Fruit fly (Drosophila melanogaster) whole organism, embryonic: ENCODE results near the gene Ugt37A2.

ENCODE experiments used
- Antp ChIP-seq: fragments of 200-800 bp; sonication (Bioruptor generic); optimal IDR thresholded peaks from 3 replicates; lab custom pipeline; 2016; ENCODE audit warnings: missing biosample characterization, missing genetic modification characterization
- CG10959 ChIP-seq: fragments of 200-800 bp; sonication (Bioruptor generic); IDR thresholded peaks from 2 replicates; pipeline ENCODE4 v1.3.6; 2022; ENCODE audit warnings: missing biosample characterization, missing genetic modification characterization
- CG12071 ChIP-seq: fragments of 200-800 bp; sonication (Bioruptor generic); optimal IDR thresholded peaks from 3 replicates; lab custom pipeline; 2018; ENCODE audit warnings: missing biosample characterization, mild to moderate bottlenecking, missing genetic modification characterization
- CG1233 ChIP-seq: fragments of 200-800 bp; sonication (Bioruptor generic); optimal IDR thresholded peaks from 4 replicates; lab custom pipeline; 2018; ENCODE audit warnings: missing biosample characterization, mild to moderate bottlenecking, missing genetic modification characterization
- CG13123 ChIP-seq: fragments of 200-800 bp; sonication (Bioruptor generic); optimal IDR thresholded peaks from 2 replicates; lab custom pipeline; 2016; ENCODE audit warnings: missing biosample characterization, missing genetic modification characterization
- CG18262 ChIP-seq: fragments of 200-800 bp; optimal IDR thresholded peaks from 3 replicates; lab custom pipeline; 2019; ENCODE audit warnings: missing biosample characterization, mild to moderate bottlenecking, missing genetic modification characterization, moderate library complexity
- CG2199 ChIP-seq: fragments of 200-800 bp; sonication (Bioruptor generic); IDR thresholded peaks from 3 replicates; pipeline ENCODE4 v1.3.6; 2022; ENCODE audit warnings: missing biosample characterization, missing genetic modification characterization
- CG2202 ChIP-seq: fragments of 200-800 bp; sonication (Bioruptor generic); optimal IDR thresholded peaks from 2 replicates; lab custom pipeline; 2018; ENCODE audit warnings: missing biosample characterization, mild to moderate bottlenecking, missing genetic modification characterization
- CG32767 ChIP-seq: fragments of 200-800 bp; sonication (Bioruptor generic); IDR thresholded peaks from 2 replicates; pipeline ENCODE4 v1.3.6; 2022; ENCODE audit warnings: missing biosample characterization, missing genetic modification characterization
- CG3995 ChIP-seq: fragments of 200-800 bp; sonication (Bioruptor generic); optimal IDR thresholded peaks from 3 replicates; lab custom pipeline; 2016; ENCODE audit warnings: missing biosample characterization, missing genetic modification characterization
- CG8281 ChIP-seq: fragments of 200-800 bp; sonication (Bioruptor generic); optimal IDR thresholded peaks from 2 replicates; lab custom pipeline; 2018; ENCODE audit warnings: missing biosample characterization, mild to moderate bottlenecking, missing genetic modification characterization, moderate library complexity
- CG9797 ChIP-seq: fragments of 200-800 bp; sonication (Bioruptor generic); optimal IDR thresholded peaks from 3 replicates; lab custom pipeline; 2018; ENCODE audit warnings: missing biosample characterization, mild to moderate bottlenecking, missing genetic modification characterization
- Dip3 ChIP-seq: fragments of 200-800 bp; sonication (Bioruptor generic); optimal IDR thresholded peaks from 3 replicates; lab custom pipeline; 2016; ENCODE audit warnings: missing biosample characterization, missing genetic modification characterization
- Dp ChIP-seq: fragments of 200-800 bp; sonication (Bioruptor generic); optimal IDR thresholded peaks from 2 replicates; lab custom pipeline; 2018; ENCODE audit warnings: missing biosample characterization, mild to moderate bottlenecking, missing genetic modification characterization, moderate library complexity
- E2f2 ChIP-seq: fragments of 200-800 bp; sonication (Bioruptor generic); IDR thresholded peaks from 2 replicates; pipeline ENCODE4 v1.3.6; 2022; ENCODE audit warnings: missing biosample characterization, missing genetic modification characterization
- Gsc ChIP-seq: fragments of 200-800 bp; sonication (Bioruptor generic); IDR thresholded peaks from 2 replicates; pipeline ENCODE4 v1.3.6; 2022; ENCODE audit warnings: missing biosample characterization, missing genetic modification characterization
- Hr78 ChIP-seq, 2 experiments: fragments of 200-800 bp in 1 of 2; fragments of >200 bp in 1 of 2; sonication (Bioruptor generic) in 1 of 2; optimal IDR thresholded peaks; 2 replicates each; lab custom pipeline; 2017 to 2019; ENCODE audit warnings: missing biosample characterization in 2 of 2, missing genetic modification characterization in 2 of 2, mild to moderate bottlenecking in 1 of 2, moderate library complexity in 1 of 2
- Hsf ChIP-seq: fragments of 200-800 bp; sonication (Bioruptor generic); optimal IDR thresholded peaks from 3 replicates; lab custom pipeline; 2016; ENCODE audit warnings: missing biosample characterization, missing genetic modification characterization
- MBD-R2 ChIP-seq: fragments of 200-800 bp; sonication (Bioruptor generic); IDR thresholded peaks from 2 replicates; pipeline ENCODE4 v1.3.6; 2022; ENCODE audit warnings: missing biosample characterization, missing genetic modification characterization
- Myb ChIP-seq: fragments of 200-800 bp; sonication (Bioruptor generic); optimal IDR thresholded peaks from 2 replicates; lab custom pipeline; 2016; ENCODE audit warnings: missing biosample characterization, missing genetic modification characterization
- Nf-YA ChIP-seq: fragments of 200-800 bp; sonication (Bioruptor generic); IDR thresholded peaks from 2 replicates; pipeline ENCODE4 v1.3.6; 2022; ENCODE audit warnings: missing biosample characterization, missing genetic modification characterization
- Nf-YB ChIP-seq: fragments of 200-800 bp; sonication (Bioruptor generic); optimal IDR thresholded peaks from 3 replicates; lab custom pipeline; 2019; ENCODE audit warnings: missing biosample characterization, mild to moderate bottlenecking, missing genetic modification characterization, moderate library complexity
- Scr ChIP-seq: fragments of 200-800 bp; sonication (Bioruptor generic); IDR thresholded peaks from 2 replicates; pipeline ENCODE4 v1.3.6; 2022; ENCODE audit warnings: missing biosample characterization, missing genetic modification characterization; ENCODE audit not compliant: partially characterized antibody
- Sin3A ChIP-seq: fragments of >200 bp; optimal IDR thresholded peaks from 2 replicates; lab custom pipeline; 2018
- Spps ChIP-seq: fragments of 200-800 bp; sonication (Bioruptor generic); optimal IDR thresholded peaks from 2 replicates; lab custom pipeline; 2018; ENCODE audit warnings: missing biosample characterization, mild to moderate bottlenecking, missing genetic modification characterization
- Xbp1 ChIP-seq: fragments of 200-800 bp; sonication (Bioruptor generic); optimal IDR thresholded peaks from 3 replicates; lab custom pipeline; 2016; ENCODE audit warnings: missing biosample characterization, mild to moderate bottlenecking, missing genetic modification characterization
- bbx ChIP-seq: fragments of 200-800 bp; sonication (Bioruptor generic); IDR thresholded peaks from 2 replicates; pipeline ENCODE4 v1.3.6; 2022; ENCODE audit warnings: missing biosample characterization, missing genetic modification characterization; ENCODE audit not compliant: partially characterized antibody
- cato ChIP-seq: fragments of 200-800 bp; sonication (Bioruptor generic); optimal IDR thresholded peaks from 2 replicates; lab custom pipeline; 2016; ENCODE audit warnings: missing biosample characterization, missing genetic modification characterization, borderline replicate concordance
- chinmo ChIP-seq: fragments of 200-800 bp; sonication (Bioruptor generic); IDR thresholded peaks from 4 replicates; pipeline ENCODE4 v1.3.6; 2022; ENCODE audit warnings: missing biosample characterization, missing genetic modification characterization; ENCODE audit not compliant: partially characterized antibody
- ci ChIP-seq: fragments of 200-800 bp; sonication (Bioruptor generic); IDR thresholded peaks from 3 replicates; pipeline ENCODE4 v1.3.6; 2022; ENCODE audit warnings: missing biosample characterization, missing genetic modification characterization
- danr ChIP-seq: fragments of 200-800 bp; sonication (Bioruptor generic); IDR thresholded peaks from 2 replicates; pipeline ENCODE4 v1.3.6; 2022; ENCODE audit warnings: missing biosample characterization, missing genetic modification characterization
- gfzf ChIP-seq: fragments of 200-800 bp; sonication (Bioruptor generic); optimal IDR thresholded peaks from 2 replicates; lab custom pipeline; 2016; ENCODE audit warnings: missing biosample characterization, mild to moderate bottlenecking, missing genetic modification characterization, moderate library complexity
- grn ChIP-seq: fragments of 200-800 bp; sonication (Bioruptor generic); optimal IDR thresholded peaks from 3 replicates; lab custom pipeline; 2017; ENCODE audit warnings: missing biosample characterization, missing genetic modification characterization
- kni ChIP-seq: fragments of 200-800 bp; sonication (Bioruptor generic); optimal IDR thresholded peaks from 3 replicates; lab custom pipeline; 2017; ENCODE audit warnings: mild to moderate bottlenecking, missing biosample characterization, missing genetic modification reagents, missing genetic modification characterization
- mirr ChIP-seq: fragments of 200-800 bp; sonication (Bioruptor generic); optimal IDR thresholded peaks from 3 replicates; lab custom pipeline; 2018; ENCODE audit warnings: missing biosample characterization, mild to moderate bottlenecking, missing genetic modification characterization
- nerfin-1 ChIP-seq: fragments of 200-800 bp; sonication (Bioruptor generic); optimal IDR thresholded peaks from 3 replicates; lab custom pipeline; 2019; ENCODE audit warnings: missing biosample characterization, mild to moderate bottlenecking, missing genetic modification characterization, moderate library complexity
- otp ChIP-seq: fragments of 200-800 bp; sonication (Bioruptor generic); IDR thresholded peaks from 3 replicates; pipeline ENCODE4, ENCODE4 v1.3.6; 2022; ENCODE audit warnings: missing biosample characterization, missing genetic modification characterization
- pho ChIP-seq: fragments of 200-800 bp; sonication (Bioruptor generic); optimal IDR thresholded peaks from 2 replicates; lab custom pipeline; 2016; ENCODE audit warnings: missing biosample characterization, missing genetic modification characterization
- psq ChIP-seq: fragments of 200-800 bp; sonication (Bioruptor generic); optimal IDR thresholded peaks from 2 replicates; lab custom pipeline; 2017; ENCODE audit warnings: missing biosample characterization, missing genetic modification characterization
- pzg ChIP-seq: fragments of 200-800 bp; sonication (Bioruptor generic); optimal IDR thresholded peaks from 3 replicates; lab custom pipeline; 2018; ENCODE audit warnings: missing biosample characterization, mild to moderate bottlenecking, missing genetic modification characterization, moderate library complexity
- salm ChIP-seq: fragments of 200-800 bp; sonication (Bioruptor generic); optimal IDR thresholded peaks from 2 replicates; lab custom pipeline; 2018; ENCODE audit warnings: missing biosample characterization, mild to moderate bottlenecking, missing genetic modification characterization
- sd ChIP-seq: fragments of 200-800 bp; sonication (Bioruptor generic); optimal IDR thresholded peaks from 3 replicates; lab custom pipeline; 2018; ENCODE audit warnings: missing biosample characterization, mild to moderate bottlenecking, missing genetic modification characterization, moderate library complexity
- sob ChIP-seq: fragments of 200-800 bp; sonication (Bioruptor generic); IDR thresholded peaks from 2 replicates; pipeline ENCODE4 v1.3.6; 2022; ENCODE audit warnings: missing biosample characterization, missing genetic modification characterization
- stwl ChIP-seq: fragments of 200-800 bp; sonication (Bioruptor generic); optimal IDR thresholded peaks from 3 replicates; lab custom pipeline; 2018; ENCODE audit warnings: missing biosample characterization, mild to moderate bottlenecking, missing genetic modification characterization, moderate library complexity
- usp ChIP-seq: fragments of >200 bp; optimal IDR thresholded peaks from 2 replicates; lab custom pipeline; 2017; ENCODE audit warnings: missing biosample characterization, missing genetic modification characterization

Ugt37A2 gene

DNA sequence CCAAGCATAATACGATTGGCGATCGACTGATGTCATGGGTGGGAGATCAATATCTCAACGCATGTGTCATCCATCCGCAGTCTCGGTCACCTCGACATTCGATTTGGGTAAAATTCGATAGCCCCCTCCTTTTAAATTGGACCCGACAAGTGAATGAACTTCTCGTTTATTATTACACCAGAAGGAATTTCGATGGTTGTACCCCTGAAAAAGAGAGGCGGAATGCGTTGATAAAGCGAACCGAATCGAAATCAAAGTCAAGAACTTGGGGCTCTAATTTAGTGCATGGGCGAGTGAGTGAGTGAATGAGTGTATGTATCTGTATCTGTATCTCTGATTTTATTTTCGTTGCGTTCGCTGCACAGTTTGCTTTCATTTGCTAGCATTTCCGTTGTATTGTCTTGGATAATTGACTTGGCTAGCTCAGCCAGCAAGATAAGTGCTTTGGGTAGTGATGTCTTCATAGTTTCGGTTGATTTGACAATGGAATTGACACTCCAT, 37.4 kb upstream of the Ugt37A2 start:
- no peak for TF ChIP-seq Scr (GFP tag; lab: Robert Waterston, UW)
- no peak for TF ChIP-seq kni (GFP tag; lab: Kevin White, UChicago)
- TF ChIP-seq CG13123 (GFP tag; lab: Kevin White, UChicago): no peak
- no peak for TF ChIP-seq bbx (GFP tag; lab: Robert Waterston, UW)
- peak; percentile 94 for TF ChIP-seq sd (tag; lab: Kevin White, UChicago)
- TF ChIP-seq Dip3 (GFP tag; lab: Kevin White, UChicago): no peak
- TF ChIP-seq chinmo (GFP tag; lab: Robert Waterston, UW): 0 out of 4 replicates have a peak, but pooled peaks have one; percentile 43
- no peak for TF ChIP-seq Gsc (GFP tag; lab: Robert Waterston, UW)
- TF ChIP-seq nerfin-1 (tag; lab: Kevin White, UChicago): no peak
- TF ChIP-seq sob: no peak
- TF ChIP-seq usp: no peak
- no peak for TF ChIP-seq Xbp1 (GFP tag; lab: Kevin White, UChicago)
- no peak for TF ChIP-seq ci (GFP tag; lab: Robert Waterston, UW)
- TF ChIP-seq CG18262 (tag; lab: Kevin White, UChicago): no peak
- TF ChIP-seq CG2202 (tag; lab: Kevin White, UChicago): no peak
- peak in 1 of 2 experiments; percentile 35 for TF ChIP-seq Hr78 (GFP tag; optimal IDR thresholded peaks at IDR 0.05; lab: Kevin White, UChicago)
- TF ChIP-seq Antp (GFP tag; lab: Kevin White, UChicago): no peak
- no peak for TF ChIP-seq mirr (GFP tag; lab: Kevin White, UChicago)
- no peak for TF ChIP-seq CG10959 (GFP tag; lab: Robert Waterston, UW)
- no peak for TF ChIP-seq Sin3A (lab: Kevin White, UChicago)
- TF ChIP-seq otp: no peak
- no peak for TF ChIP-seq Nf-YA (GFP tag; lab: Robert Waterston, UW)
- TF ChIP-seq cato: no peak
- no peak for TF ChIP-seq danr (GFP tag; lab: Robert Waterston, UW)
- peak; percentile 55; the same call in 1 of the 2 replicates for TF ChIP-seq CG32767
- TF ChIP-seq psq: no peak
- TF ChIP-seq CG12071: no peak
- no peak for TF ChIP-seq Hsf (GFP tag; lab: Kevin White, UChicago)
- no peak for TF ChIP-seq salm
- peak; percentile 42 for TF ChIP-seq grn (GFP tag; lab: Kevin White, UChicago)
- no peak for TF ChIP-seq Nf-YB (GFP tag; lab: Kevin White, UChicago)
- peak; percentile 82 for TF ChIP-seq CG2199 (GFP tag; lab: Robert Waterston, UW)
- no peak for TF ChIP-seq Spps (tag; lab: Kevin White, UChicago)

- TF ChIP-seq stwl (tag; lab: Kevin White, UChicago) (peak; percentile 5), CG9797 (GFP tag; lab: Kevin White, UChicago) (peak; percentile 40), gfzf (GFP tag; lab: Kevin White, UChicago) (peak; percentile 68), CG3995 (no peak), CG1233 (no peak), E2f2 (GFP tag; lab: Robert Waterston, UW) (peak; percentile 59), pho (GFP tag; lab: Kevin White, UChicago) (no peak), MBD-R2 (peak; percentile 44; the same call in 1 of the 2 replicates), pzg (peak; percentile 34), Myb (GFP tag; lab: Kevin White, UChicago) (peak; percentile 85), CG8281 (tag; lab: Kevin White, UChicago) (no peak), Dp (GFP tag; lab: Kevin White, UChicago) (peak; percentile 53)
These were observed 34.6 kb upstream of the Ugt37A2 start, which contains the start of gene CG12279 for dm6 chr3R:12704861-12705260. CG12279 (plus strand) TSS chr3R:12705094.
